Fruit fly (Drosophila melanogaster) whole organism, pupa: ENCODE data around the gene Fst.
A peak's percentile ranks its signal among the peaks of the same experiment; 100 is the strongest.

Experiments
- CG10348 ChIP-seq: fragments of 200-800 bp; sonication (Bioruptor generic); IDR thresholded peaks from 2 replicates; pipeline ENCODE4 v1.3.6; 2022; ENCODE audit warnings: missing biosample characterization, missing genetic modification characterization
- CG12605 ChIP-seq: fragments of 200-800 bp; sonication (Bioruptor generic); IDR thresholded peaks from 2 replicates; pipeline ENCODE4 v1.3.6; 2022; ENCODE audit warnings: missing biosample characterization, missing genetic modification characterization
- CG13204 ChIP-seq: fragments of 200-800 bp; sonication (Bioruptor generic); optimal IDR thresholded peaks from 2 replicates; lab custom pipeline; 2018; ENCODE audit warnings: missing biosample characterization, mild to moderate bottlenecking, missing genetic modification characterization, moderate library complexity
- CG14655 ChIP-seq: fragments of 200-800 bp; sonication (Bioruptor generic); optimal IDR thresholded peaks from 3 replicates; lab custom pipeline; 2017; ENCODE audit warnings: mild to moderate bottlenecking, missing biosample characterization, missing genetic modification reagents, missing genetic modification characterization
- CG15710 ChIP-seq: fragments of 200-800 bp; sonication (Bioruptor generic); optimal IDR thresholded peaks from 2 replicates; lab custom pipeline; 2018; ENCODE audit warnings: missing biosample characterization, mild to moderate bottlenecking, missing genetic modification characterization, moderate library complexity
- CG17806 ChIP-seq: fragments of 200-800 bp; sonication (Bioruptor generic); optimal IDR thresholded peaks from 2 replicates; lab custom pipeline; 2018; ENCODE audit warnings: missing biosample characterization, mild to moderate bottlenecking, missing genetic modification characterization, moderate library complexity
- CG32121 ChIP-seq: fragments of 200-800 bp; sonication (Bioruptor generic); IDR thresholded peaks from 2 replicates; pipeline ENCODE4 v1.3.6; 2022; ENCODE audit warnings: missing biosample characterization, missing genetic modification characterization
- CG34367 ChIP-seq: fragments of 200-800 bp; sonication (Bioruptor generic); optimal IDR thresholded peaks from 2 replicates; lab custom pipeline; 2018; ENCODE audit warnings: missing biosample characterization, mild to moderate bottlenecking, missing genetic modification characterization
- CG4496 ChIP-seq: fragments of 200-800 bp; sonication (Bioruptor generic); IDR thresholded peaks from 3 replicates; pipeline ENCODE4 v1.3.6; 2022; ENCODE audit warnings: missing biosample characterization, missing genetic modification characterization
- CG8159 ChIP-seq: fragments of 200-800 bp; sonication (Bioruptor generic); optimal IDR thresholded peaks from 3 replicates; lab custom pipeline; 2018; ENCODE audit warnings: missing biosample characterization, mild to moderate bottlenecking, missing genetic modification characterization, moderate library complexity
- CG8301 ChIP-seq: fragments of 200-800 bp; sonication (Bioruptor generic); optimal IDR thresholded peaks from 2 replicates; lab custom pipeline; 2018; ENCODE audit warnings: missing biosample characterization, mild to moderate bottlenecking, missing genetic modification characterization
- CG9948 ChIP-seq: fragments of 200-800 bp; sonication (Bioruptor generic); optimal IDR thresholded peaks from 2 replicates; lab custom pipeline; 2018; ENCODE audit warnings: missing biosample characterization, mild to moderate bottlenecking, missing genetic modification characterization, moderate library complexity
- D1 ChIP-seq: fragments of 200-800 bp; sonication (Bioruptor generic); optimal IDR thresholded peaks from 2 replicates; lab custom pipeline; 2018; ENCODE audit warnings: missing biosample characterization, mild to moderate bottlenecking, missing genetic modification characterization, moderate library complexity
- EcR ChIP-seq: fragments of 200-800 bp; sonication (Bioruptor generic); optimal IDR thresholded peaks from 3 replicates; lab custom pipeline; 2019; ENCODE audit warnings: missing biosample characterization, missing genetic modification characterization, mild to moderate bottlenecking, moderate library complexity, missing genetic modification reagents
- Ets98B ChIP-seq: fragments of 200-800 bp; sonication (Bioruptor generic); IDR thresholded peaks from 2 replicates; pipeline ENCODE4 v1.3.6; 2022; ENCODE audit warnings: missing biosample characterization, missing genetic modification characterization
- Pif1A ChIP-seq: fragments of 200-800 bp; sonication (Bioruptor generic); optimal IDR thresholded peaks from 3 replicates; lab custom pipeline; 2016; ENCODE audit warnings: missing biosample characterization, missing genetic modification characterization
- Pif1B ChIP-seq: fragments of 200-800 bp; sonication (Bioruptor generic); optimal IDR thresholded peaks from 3 replicates; lab custom pipeline; 2016; ENCODE audit warnings: missing biosample characterization, missing genetic modification characterization
- Snoo ChIP-seq: fragments of 200-800 bp; sonication (Bioruptor generic); optimal IDR thresholded peaks from 3 replicates; lab custom pipeline; 2017; ENCODE audit warnings: missing biosample characterization, mild to moderate bottlenecking, missing genetic modification characterization, inconsistent platforms
- fd96Ca ChIP-seq: fragments of 200-800 bp; sonication (Bioruptor generic); IDR thresholded peaks from 3 replicates; pipeline ENCODE4 v1.3.6; 2022; ENCODE audit warnings: missing biosample characterization, missing genetic modification characterization
- gl ChIP-seq: fragments of 200-800 bp; sonication (Bioruptor generic); optimal IDR thresholded peaks from 2 replicates; lab custom pipeline; 2018; ENCODE audit warnings: missing biosample characterization, mild to moderate bottlenecking, missing genetic modification characterization
- rn ChIP-seq: fragments of 200-800 bp; sonication (Bioruptor generic); IDR thresholded peaks from 2 replicates; pipeline ENCODE4 v1.3.6; 2022; ENCODE audit warnings: missing biosample characterization, missing genetic modification characterization

Gene Fst

DNA sequence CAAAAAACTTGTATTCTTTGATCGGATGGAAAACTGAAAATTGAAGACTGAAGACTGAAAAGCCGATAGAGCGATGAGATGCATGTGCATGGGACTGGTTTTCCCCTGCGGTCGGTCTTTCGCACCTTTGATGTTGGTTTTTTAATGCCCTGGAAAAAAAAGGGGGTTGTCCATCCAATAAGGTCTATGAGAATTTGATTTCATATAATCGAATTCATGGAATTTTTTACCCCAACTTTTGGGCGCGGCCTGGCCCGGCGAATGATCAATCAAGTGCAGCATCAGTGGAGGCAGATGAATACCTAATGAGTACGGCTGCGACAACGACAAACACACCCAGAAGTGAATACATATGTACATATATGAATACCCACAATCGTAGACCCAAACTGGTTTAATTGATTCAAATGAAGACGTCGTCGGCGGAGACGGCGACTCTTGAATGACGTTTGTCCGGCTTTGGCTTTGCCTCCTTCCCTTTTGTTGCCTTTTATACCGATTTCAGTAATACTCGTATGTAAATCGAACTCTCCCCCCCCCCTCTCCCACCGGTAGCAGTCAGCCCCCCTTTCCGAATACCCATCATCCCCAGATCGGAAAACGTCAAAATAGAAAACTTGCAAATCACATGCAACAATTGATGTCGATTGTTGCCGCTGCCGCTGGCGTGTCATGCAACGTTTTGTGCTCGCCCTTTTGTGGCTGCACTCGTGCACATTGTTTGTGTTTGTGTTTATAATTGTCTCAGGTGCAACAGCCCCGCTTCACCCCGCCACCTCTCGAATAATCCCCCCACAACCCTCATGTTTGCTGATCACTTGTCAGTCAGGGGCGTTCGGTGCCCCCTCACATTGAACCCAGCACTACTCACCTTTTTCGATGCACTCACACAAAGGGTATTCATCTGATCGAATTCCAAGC, 42.7 kb downstream of the Fst start:
- TF ChIP-seq CG14655 (GFP tag; lab: Kevin White, UChicago) (no peak), Snoo (tag; lab: Kevin White, UChicago) (no peak), CG15710 (tag; lab: Kevin White, UChicago) (no peak), Pif1B (no peak), Pif1A (GFP tag; lab: Kevin White, UChicago) (no peak), CG9948 (tag; lab: Kevin White, UChicago) (no peak), CG10348 (no peak), EcR (peak; percentile 12), Ets98B (GFP tag; lab: Robert Waterston, UW) (no peak), CG34367 (tag; lab: Kevin White, UChicago) (no peak), CG12605 (GFP tag; lab: Robert Waterston, UW) (no peak), CG4496 (GFP tag; lab: Robert Waterston, UW) (no peak), CG17806 (tag; lab: Kevin White, UChicago) (no peak), gl (tag; lab: Kevin White, UChicago) (peak; percentile 2), rn (GFP tag; lab: Robert Waterston, UW) (no peak)

- TF ChIP-seq CG15710 (tag; lab: Kevin White, UChicago) (peak; percentile 7), CG8159 (tag; lab: Kevin White, UChicago) (no peak), Ets98B (GFP tag; lab: Robert Waterston, UW) (no peak), CG14655 (GFP tag; lab: Kevin White, UChicago) (no peak)
Measured at dm6 chr3R:9601949-9602348, 44.0 kb downstream of the Fst start.

DNA sequence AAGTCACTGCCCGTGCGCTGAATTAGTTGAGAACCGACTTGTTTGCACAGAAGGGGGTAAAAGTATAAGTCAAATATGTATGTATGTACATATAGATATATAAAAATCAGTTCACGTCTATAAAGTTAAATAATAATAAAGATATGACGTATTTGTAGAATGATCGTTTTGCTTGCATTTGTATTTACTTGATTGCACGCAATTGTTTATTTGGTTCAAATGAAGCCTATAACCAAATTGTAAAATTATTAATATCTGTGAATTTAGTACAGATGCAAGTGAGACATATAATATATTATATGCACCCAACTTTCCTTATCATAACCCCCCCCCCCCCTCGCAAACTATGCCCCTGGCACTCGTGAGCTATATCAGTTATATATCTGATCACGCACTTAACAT, 45.4 kb downstream of the Fst start:
- TF ChIP-seq Snoo (tag; lab: Kevin White, UChicago): no peak
- peak; percentile 27 for TF ChIP-seq CG8301 (tag; lab: Kevin White, UChicago)
- peak; percentile 61 for TF ChIP-seq CG8159 (tag; lab: Kevin White, UChicago)
- TF ChIP-seq Ets98B (GFP tag; lab: Robert Waterston, UW): peak; percentile 40
- TF ChIP-seq Pif1B: peak; percentile 31
- TF ChIP-seq D1 (tag; lab: Kevin White, UChicago): no peak
- peak; percentile 45 for TF ChIP-seq Pif1A (GFP tag; lab: Kevin White, UChicago)
- TF ChIP-seq CG9948 (tag; lab: Kevin White, UChicago): peak; percentile 6
- TF ChIP-seq fd96Ca (GFP tag; lab: Robert Waterston, UW): no peak
- peak; percentile 51; the same call in 2 of the 3 replicates for TF ChIP-seq CG4496 (GFP tag; lab: Robert Waterston, UW)
- peak; percentile 45 for TF ChIP-seq CG17806 (tag; lab: Kevin White, UChicago)
- TF ChIP-seq gl (tag; lab: Kevin White, UChicago): peak; percentile 22
- peak; percentile 25 for TF ChIP-seq CG14655 (GFP tag; lab: Kevin White, UChicago)
- TF ChIP-seq CG15710 (tag; lab: Kevin White, UChicago): peak; percentile 40

dm6 chr3R:9598099-9598498, 47.9 kb downstream of the Fst start:
- TF ChIP-seq CG15710 (tag; lab: Kevin White, UChicago) (peak; percentile 58), fd96Ca (GFP tag; lab: Robert Waterston, UW) (peak; percentile 87), CG8301 (tag; lab: Kevin White, UChicago) (peak; percentile 94), CG9948 (tag; lab: Kevin White, UChicago) (peak; percentile 75), CG17806 (tag; lab: Kevin White, UChicago) (peak; percentile 75), Ets98B (GFP tag; lab: Robert Waterston, UW) (peak; percentile 68), CG4496 (GFP tag; lab: Robert Waterston, UW) (peak; percentile 82), EcR (no peak), CG13204 (GFP tag; lab: Kevin White, UChicago) (peak; percentile 6), CG14655 (GFP tag; lab: Kevin White, UChicago) (peak; percentile 92), Pif1B (peak; percentile 77), CG12605 (GFP tag; lab: Robert Waterston, UW) (peak; percentile 73), CG34367 (tag; lab: Kevin White, UChicago) (peak; percentile 47), rn (GFP tag; lab: Robert Waterston, UW) (peak; percentile 38; the same call in 1 of the 2 replicates), gl (tag; lab: Kevin White, UChicago) (peak; percentile 6), CG8159 (tag; lab: Kevin White, UChicago) (peak; percentile 67), CG32121 (peak; percentile 76), Pif1A (GFP tag; lab: Kevin White, UChicago) (peak; percentile 85), D1 (tag; lab: Kevin White, UChicago) (peak; percentile 20), CG10348 (peak; percentile 48; the same call in 1 of the 2 replicates), Snoo (tag; lab: Kevin White, UChicago) (peak; percentile 27)

dm6 chr3R:9596615-9597014, 49.3 kb downstream of the Fst start:
- TF ChIP-seq EcR: no peak
- no peak for TF ChIP-seq CG14655 (GFP tag; lab: Kevin White, UChicago)
- no peak for TF ChIP-seq CG15710 (tag; lab: Kevin White, UChicago)
- no peak for TF ChIP-seq CG8301 (tag; lab: Kevin White, UChicago)
- TF ChIP-seq Pif1A (GFP tag; lab: Kevin White, UChicago): no peak
- TF ChIP-seq CG32121: no peak
- TF ChIP-seq D1 (tag; lab: Kevin White, UChicago): no peak
- TF ChIP-seq CG12605 (GFP tag; lab: Robert Waterston, UW): no peak
- TF ChIP-seq CG13204 (GFP tag; lab: Kevin White, UChicago): no peak
- TF ChIP-seq CG8159 (tag; lab: Kevin White, UChicago): no peak
